Worm (Caenorhabditis elegans) whole organism, mixed stage, embryonic: ENCODE measurements around the gene parg-2.

Experiments
- M03D4.4 ChIP-seq: sonication (generic microtip); optimal IDR thresholded peaks from 2 replicates; lab custom pipeline; 2017; ENCODE audit warnings: mild to moderate bottlenecking, missing genetic modification characterization, missing compliant biosample characterization
- bed-3 ChIP-seq: fragments of 200-800 bp; sonication (Bioruptor generic); optimal IDR thresholded peaks from 3 replicates; lab custom pipeline; 2018; ENCODE audit warnings: mild to moderate bottlenecking, missing genetic modification characterization, moderate library complexity, missing compliant biosample characterization
- blmp-1 ChIP-seq: fragments of 150-350 bp; optimal IDR thresholded peaks from 2 replicates; lab custom pipeline; 2014; ENCODE audit warnings: missing biosample characterization, missing genetic modification characterization
- ceh-39 ChIP-seq: fragments of 150-350 bp; optimal IDR thresholded peaks from 2 replicates; lab custom pipeline; 2014; ENCODE audit warnings: missing biosample characterization, missing genetic modification characterization
- ceh-43 ChIP-seq: fragments of 200-800 bp; sonication (Bioruptor generic); optimal IDR thresholded peaks from 2 replicates; lab custom pipeline; 2018; ENCODE audit warnings: mild to moderate bottlenecking, missing genetic modification characterization, moderate library complexity, missing compliant biosample characterization
- ceh-83 ChIP-seq: fragments of 200-800 bp; sonication (Bioruptor generic); optimal IDR thresholded peaks from 2 replicates; lab custom pipeline; 2018; ENCODE audit warnings: mild to moderate bottlenecking, missing genetic modification characterization, missing compliant biosample characterization
- ces-1 ChIP-seq: fragments of 150-350 bp; optimal IDR thresholded peaks from 2 replicates; lab custom pipeline; 2014; ENCODE audit warnings: missing biosample characterization, missing genetic modification reagents, missing genetic modification characterization
- cnd-1 ChIP-seq: fragments of 200-800 bp; sonication (Bioruptor generic); optimal IDR thresholded peaks from 2 replicates; lab custom pipeline; 2018; ENCODE audit warnings: mild to moderate bottlenecking, missing genetic modification characterization, missing compliant biosample characterization
- drap-1 ChIP-seq: fragments of 200-800 bp; sonication (Bioruptor generic); optimal IDR thresholded peaks from 3 replicates; lab custom pipeline; 2018; ENCODE audit warnings: mild to moderate bottlenecking, missing genetic modification characterization, missing compliant biosample characterization
- elt-1 ChIP-seq: sonication (generic microtip); optimal IDR thresholded peaks from 2 replicates; lab custom pipeline; 2017; ENCODE audit warnings: missing genetic modification characterization, mild to moderate bottlenecking, missing compliant biosample characterization, antibody characterized with exemption, moderate library complexity, borderline replicate concordance; ENCODE audit not compliant: insufficient read depth
- elt-3 ChIP-seq: fragments of 150-350 bp; optimal IDR thresholded peaks from 2 replicates; lab custom pipeline; 2014; ENCODE audit warnings: missing biosample characterization, missing genetic modification characterization
- ham-2 ChIP-seq: fragments of 200-800 bp; sonication (Bioruptor generic); optimal IDR thresholded peaks from 2 replicates; lab custom pipeline; 2018; ENCODE audit warnings: mild to moderate bottlenecking, missing genetic modification characterization, missing compliant biosample characterization
- lin-13 ChIP-seq: fragments of 150-350 bp; optimal IDR thresholded peaks from 2 replicates; lab custom pipeline; 2014; ENCODE audit warnings: missing biosample characterization, missing genetic modification characterization
- lin-32 ChIP-seq: fragments of 200-800 bp; sonication (Bioruptor generic); optimal IDR thresholded peaks from 2 replicates; lab custom pipeline; 2018; ENCODE audit warnings: mild to moderate bottlenecking, missing genetic modification characterization, missing compliant biosample characterization
- lsy-2 ChIP-seq: fragments of 150-350 bp; optimal IDR thresholded peaks from 2 replicates; lab custom pipeline; 2014; ENCODE audit warnings: missing biosample characterization, missing genetic modification characterization
- mab-5 ChIP-seq: fragments of 150-350 bp; optimal IDR thresholded peaks from 2 replicates; lab custom pipeline; 2014; ENCODE audit warnings: missing biosample characterization, missing genetic modification characterization
- mep-1 ChIP-seq: fragments of 150-350 bp; optimal IDR thresholded peaks from 2 replicates; lab custom pipeline; 2017; ENCODE audit warnings: missing biosample characterization, missing genetic modification reagents, missing genetic modification characterization, inconsistent platforms
- nhr-12 ChIP-seq: fragments of 150-350 bp; optimal IDR thresholded peaks from 2 replicates; lab custom pipeline; 2014; ENCODE audit warnings: missing biosample characterization, missing genetic modification characterization
- nhr-2 ChIP-seq: fragments of 150-350 bp; optimal IDR thresholded peaks from 2 replicates; lab custom pipeline; 2014; ENCODE audit warnings: missing biosample characterization, missing genetic modification characterization
- nhr-237 ChIP-seq: fragments of 150-350 bp; optimal IDR thresholded peaks from 2 replicates; lab custom pipeline; 2014; ENCODE audit warnings: missing biosample characterization, missing genetic modification characterization
- nhr-28 ChIP-seq: fragments of 150-350 bp; optimal IDR thresholded peaks from 2 replicates; lab custom pipeline; 2014; ENCODE audit warnings: missing biosample characterization, missing genetic modification characterization
- nhr-76 ChIP-seq: sonication (generic microtip); optimal IDR thresholded peaks from 2 replicates; lab custom pipeline; 2017; ENCODE audit warnings: missing biosample characterization, missing genetic modification characterization
- pha-4 ChIP-seq: fragments of 150-350 bp; optimal IDR thresholded peaks from 2 replicates; lab custom pipeline; 2018; ENCODE audit warnings: missing biosample characterization, missing genetic modification reagents, missing genetic modification characterization
- sem-2 ChIP-seq: fragments of 200-800 bp; sonication (Bioruptor generic); optimal IDR thresholded peaks from 2 replicates; lab custom pipeline; 2018; ENCODE audit warnings: mild to moderate bottlenecking, missing genetic modification characterization, missing compliant biosample characterization
- snpc-4 ChIP-seq: fragments of 150-350 bp; optimal IDR thresholded peaks from 2 replicates; lab custom pipeline; 2014; ENCODE audit warnings: missing biosample characterization, missing genetic modification characterization
- sptf-1 ChIP-seq: sonication (generic microtip); optimal IDR thresholded peaks from 2 replicates; lab custom pipeline; 2017; ENCODE audit warnings: mild to moderate bottlenecking, missing genetic modification characterization, moderate library complexity, missing compliant biosample characterization
- tbx-8 ChIP-seq: fragments of 200-800 bp; sonication (Bioruptor generic); optimal IDR thresholded peaks from 2 replicates; lab custom pipeline; 2018; ENCODE audit warnings: mild to moderate bottlenecking, missing genetic modification characterization, moderate library complexity, missing compliant biosample characterization
- unc-120 ChIP-seq: sonication (generic microtip); optimal IDR thresholded peaks from 2 replicates; lab custom pipeline; 2017; ENCODE audit warnings: missing genetic modification characterization, missing compliant biosample characterization; ENCODE audit not compliant: poor library complexity, severe bottlenecking
- unc-39 ChIP-seq: fragments of 150-350 bp; optimal IDR thresholded peaks from 2 replicates; lab custom pipeline; 2014; ENCODE audit warnings: missing biosample characterization, missing genetic modification characterization
- unc-62 ChIP-seq: fragments of 150-350 bp; optimal IDR thresholded peaks from 2 replicates; lab custom pipeline; 2014; ENCODE audit warnings: missing biosample characterization, missing genetic modification reagents, missing genetic modification characterization
- zip-8 ChIP-seq: fragments of 150-350 bp; optimal IDR thresholded peaks from 2 replicates; lab custom pipeline; 2014; ENCODE audit warnings: missing biosample characterization, missing genetic modification characterization
- ztf-11 ChIP-seq: fragments of 150-350 bp; optimal IDR thresholded peaks from 2 replicates; lab custom pipeline; 2014; ENCODE audit warnings: missing biosample characterization, missing genetic modification characterization

parg-2 gene

DNA sequence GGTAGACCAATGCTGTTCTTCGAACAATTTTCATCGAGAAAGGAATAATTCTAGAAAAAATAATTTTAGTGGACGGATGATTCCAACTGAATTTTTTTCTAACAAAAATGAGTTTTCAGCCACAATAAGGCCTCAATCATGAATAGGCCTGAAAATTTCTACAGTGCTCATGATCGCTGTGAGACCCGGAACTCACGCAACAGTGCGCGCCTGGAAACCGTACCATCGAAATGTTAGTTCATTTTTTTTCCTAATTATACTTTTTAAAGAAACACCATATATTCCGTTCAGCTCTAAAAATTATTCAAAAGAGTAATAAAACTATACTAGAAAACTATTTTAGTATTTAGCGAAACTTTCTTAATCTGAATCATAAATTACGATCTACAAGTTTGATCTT lies 10.0 kb upstream of the parg-2 start:
- TF ChIP-seq unc-120 (tag; lab: Kevin White, UChicago) (no peak), sem-2 (GFP tag; lab: Kevin White, UChicago) (no peak)

DNA sequence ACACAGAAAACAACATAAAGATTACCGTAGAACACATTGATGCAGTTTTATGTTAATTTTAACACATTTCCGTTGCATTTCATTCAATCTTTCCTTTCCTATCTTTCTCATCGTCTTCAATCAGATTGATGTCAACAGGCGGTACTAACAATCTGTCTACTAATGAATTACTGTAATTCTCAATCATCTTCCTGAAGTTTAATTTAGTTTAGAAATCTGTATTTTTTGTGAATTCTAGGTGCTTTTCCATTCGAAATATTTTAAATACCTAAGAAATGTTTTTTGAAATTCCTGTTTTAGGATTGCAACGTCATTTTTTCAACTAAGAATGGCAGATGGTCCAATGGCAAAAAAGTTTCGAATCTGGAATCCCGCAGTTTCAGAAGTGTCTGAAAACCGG lies 8.8 kb upstream of the parg-2 start, which contains the start of gene F21D5.9:
Gene F21D5.9 (plus strand): TSS at position 301 of the 400 bp plus-strand sequence.
- no peak for TF ChIP-seq nhr-28 (tag; lab: Kevin White, UChicago)
- no peak for TF ChIP-seq snpc-4

DNA sequence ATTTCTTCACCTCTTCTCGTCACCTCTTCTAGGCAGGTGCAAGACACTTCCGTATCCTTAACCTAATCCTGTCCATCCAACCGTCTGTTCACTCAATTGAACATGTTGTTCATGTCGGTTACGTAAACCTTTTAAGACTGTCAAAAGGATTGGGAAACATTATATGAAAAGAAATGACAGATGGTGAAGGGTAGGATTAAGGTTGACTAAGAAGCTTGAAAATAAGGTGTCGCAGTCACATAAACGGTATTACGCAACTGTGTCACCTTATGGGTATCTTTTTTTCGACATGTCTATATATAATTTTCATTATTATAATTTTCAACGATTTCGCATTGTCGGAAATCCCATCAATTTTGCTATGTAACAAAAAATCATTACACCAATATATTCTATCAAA lies 7.9 kb upstream of the parg-2 start:
- TF ChIP-seq nhr-2 (tag; lab: Kevin White, UChicago) (peak; percentile 79), zip-8 (tag; lab: Kevin White, UChicago) (peak; percentile 51), cnd-1 (tag; lab: Kevin White, UChicago) (peak; percentile 87), bed-3 (GFP tag; lab: Kevin White, UChicago) (no peak), ces-1 (GFP tag; lab: Kevin White, UChicago) (peak; percentile 35)

DNA sequence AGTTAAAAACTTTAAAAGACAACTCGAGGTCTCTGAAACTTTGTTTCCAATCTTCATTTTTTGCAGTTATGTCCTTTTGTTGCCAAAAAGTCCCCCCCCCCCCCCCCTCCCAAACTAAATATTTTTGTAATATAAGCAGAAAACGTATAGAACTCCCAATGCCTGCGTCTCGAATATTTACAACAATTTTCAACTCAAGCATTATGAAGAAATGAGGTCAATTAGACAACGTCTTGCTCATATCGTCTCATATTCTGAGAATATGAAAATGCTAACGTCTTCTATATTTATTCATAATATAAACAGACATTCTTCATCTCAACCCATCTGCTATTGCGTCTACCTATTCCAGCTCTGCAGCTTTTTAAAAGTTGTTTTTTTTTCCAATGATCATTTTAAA lies 3.2 kb upstream of the parg-2 start, which contains the start of gene H23L24.1:
Gene H23L24.1 (plus strand): TSS at position 301 of the 400 bp plus-strand sequence.
- TF ChIP-seq nhr-76 (tag; lab: Kevin White, UChicago) (no peak), cnd-1 (tag; lab: Kevin White, UChicago) (no peak), blmp-1 (tag; lab: Kevin White, UChicago) (no peak), elt-3 (no peak), nhr-12 (no peak), tbx-8 (GFP tag; lab: Kevin White, UChicago) (no peak), sem-2 (GFP tag; lab: Kevin White, UChicago) (no peak), lin-13 (tag; lab: Kevin White, UChicago) (no peak), elt-1 (tag; lab: Kevin White, UChicago) (no peak), mep-1 (tag; lab: Kevin White, UChicago) (no peak), unc-62 (GFP tag; lab: Kevin White, UChicago) (no peak), ztf-11 (tag; lab: Kevin White, UChicago) (no peak), ceh-39 (tag; lab: Kevin White, UChicago) (no peak), nhr-237 (tag; lab: Kevin White, UChicago) (no peak), ceh-43 (GFP tag; lab: Kevin White, UChicago) (no peak)

DNA sequence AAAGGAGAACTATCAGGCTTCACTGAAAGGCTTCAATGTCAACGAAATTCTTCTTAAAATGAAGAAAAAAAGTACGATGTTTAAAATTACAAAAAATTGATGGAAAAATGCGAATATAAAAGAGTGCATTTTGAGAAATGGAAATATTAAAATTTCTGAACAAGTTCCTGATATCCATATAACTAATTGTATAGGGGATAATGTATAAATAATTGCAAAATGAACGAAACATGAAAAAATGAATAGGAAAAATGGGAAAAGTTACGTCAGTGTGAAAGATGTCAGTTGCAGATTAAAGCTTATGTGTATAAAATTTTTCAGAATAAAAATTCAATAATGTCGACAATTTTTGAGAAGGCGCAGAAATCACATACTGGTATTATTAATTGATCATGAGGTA lies 6.9 kb downstream of the parg-2 start:
- TF ChIP-seq sem-2 (GFP tag; lab: Kevin White, UChicago) (no peak), lin-13 (tag; lab: Kevin White, UChicago) (no peak), blmp-1 (tag; lab: Kevin White, UChicago) (no peak), drap-1 (GFP tag; lab: Kevin White, UChicago) (no peak), lsy-2 (no peak), zip-8 (tag; lab: Kevin White, UChicago) (no peak), tbx-8 (GFP tag; lab: Kevin White, UChicago) (no peak), sptf-1 (no peak), elt-1 (tag; lab: Kevin White, UChicago) (no peak), M03D4.4 (no peak), ham-2 (GFP tag; lab: Kevin White, UChicago) (no peak), nhr-76 (tag; lab: Kevin White, UChicago) (no peak), unc-120 (tag; lab: Kevin White, UChicago) (no peak)

DNA sequence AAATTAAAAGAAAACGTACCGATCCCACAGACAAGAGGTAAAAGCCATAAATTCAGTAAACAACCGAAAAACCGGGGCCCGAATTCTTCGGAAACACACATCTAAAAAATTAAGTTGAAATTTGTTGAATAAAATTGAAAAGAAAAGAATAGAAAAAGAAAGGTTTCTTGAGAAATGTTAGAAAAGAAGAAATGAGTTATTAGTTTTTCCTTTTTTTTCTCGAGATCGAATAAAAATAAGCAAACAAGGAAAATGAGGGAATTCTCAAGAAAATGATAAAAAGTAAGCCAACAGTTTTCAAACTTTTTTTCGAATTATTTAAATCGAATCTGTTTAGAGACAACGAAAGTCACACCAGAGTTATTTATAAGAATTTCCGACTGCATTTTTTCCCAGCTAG lies 9.4 kb downstream of the parg-2 start, which contains the start of gene H23L24.4:
Gene H23L24.4 (minus strand): TSS at position 101 of the 400 bp plus-strand sequence.
- TF ChIP-seq bed-3 (GFP tag; lab: Kevin White, UChicago) (no peak), ceh-83 (no peak), drap-1 (GFP tag; lab: Kevin White, UChicago) (no peak), pha-4 (tag; lab: Kevin White, UChicago) (no peak), blmp-1 (tag; lab: Kevin White, UChicago) (no peak), lin-32 (no peak), ceh-43 (GFP tag; lab: Kevin White, UChicago) (no peak), unc-62 (GFP tag; lab: Kevin White, UChicago) (no peak), mab-5 (tag; lab: Kevin White, UChicago) (no peak), nhr-237 (tag; lab: Kevin White, UChicago) (no peak), ces-1 (GFP tag; lab: Kevin White, UChicago) (no peak), unc-39 (tag; lab: Kevin White, UChicago) (no peak), nhr-12 (no peak), ham-2 (GFP tag; lab: Kevin White, UChicago) (no peak), lsy-2 (no peak), elt-3 (no peak)
